Fruit fly (Drosophila melanogaster): ENCODE measurements around the gene CG10747.

DNA sequence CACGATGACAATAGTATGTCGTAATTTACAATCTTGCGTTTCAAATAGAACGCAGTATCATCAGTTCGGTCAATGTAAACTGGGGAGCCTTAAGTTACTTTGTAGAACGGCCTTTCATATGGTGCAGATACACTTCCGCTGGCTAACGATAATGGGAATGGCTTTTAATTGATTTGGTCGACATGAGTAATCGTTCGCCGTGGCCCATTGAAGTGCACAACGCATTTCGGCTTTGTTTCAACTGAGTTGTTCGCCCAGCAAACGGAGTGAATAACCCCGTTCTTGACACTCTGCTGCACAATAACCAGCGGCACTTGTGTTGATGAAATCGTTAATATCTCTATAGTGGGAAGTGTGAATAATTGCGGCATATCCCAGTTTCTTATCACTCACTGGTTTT, 23.2 kb downstream of the CG10747 start:
- TF ChIP-seq Snoo (tag; optimal IDR thresholded peaks at IDR 0.05) (no peak), rn (GFP tag; IDR thresholded peaks at IDR 0.05) (no peak), Ets98B (GFP tag; IDR thresholded peaks at IDR 0.05) (no peak), CG13204 (GFP tag; optimal IDR thresholded peaks at IDR 0.05) (no peak), EcR (GFP tag; optimal IDR thresholded peaks at IDR 0.05) (peak; percentile 84), CG8301 (tag; optimal IDR thresholded peaks at IDR 0.05) (no peak), CG4496 (GFP tag; IDR thresholded peaks at IDR 0.05) (no peak), fd96Ca (GFP tag; IDR thresholded peaks at IDR 0.05) (no peak), CG17806 (tag; optimal IDR thresholded peaks at IDR 0.05) (no peak), CG32121 (GFP tag; IDR thresholded peaks at IDR 0.05) (no peak), CG12605 (GFP tag; IDR thresholded peaks at IDR 0.05) (no peak), CG34367 (tag; optimal IDR thresholded peaks at IDR 0.05) (no peak), Pif1B (GFP tag; optimal IDR thresholded peaks at IDR 0.05) (no peak)
